Worm (Caenorhabditis elegans): ENCODE results near the gene C54F6.18.

C54F6.18 gene

DNA sequence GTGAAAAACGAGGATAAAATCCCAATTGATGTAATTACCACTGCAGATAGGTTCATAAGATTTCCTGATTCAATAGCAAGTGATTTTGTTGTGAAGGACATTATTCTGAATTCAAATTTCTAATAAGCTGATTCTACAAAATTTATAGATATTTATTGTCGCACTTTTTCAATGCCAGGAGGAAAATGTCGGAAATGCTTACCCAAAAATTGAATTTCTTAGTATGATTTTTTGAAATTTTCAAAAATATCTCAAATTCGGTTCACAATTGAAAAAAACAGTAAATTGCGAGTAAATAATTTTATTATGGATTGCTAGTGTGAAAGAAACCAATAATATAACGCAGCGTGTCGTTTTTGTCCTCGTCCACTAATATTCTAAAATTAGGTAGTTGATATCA is 32.9 kb upstream of the C54F6.18 start, which contains the start of gene srbc-10:
Gene srbc-10 (minus strand): TSS at position 101 of the 400 bp plus-strand sequence.
- TF ChIP-seq ceh-90 (tag; optimal IDR thresholded peaks at IDR 0.05) (no peak), elt-3 (tag; optimal IDR thresholded peaks at IDR 0.05) (no peak), efl-1 (optimal IDR thresholded peaks at IDR 0.05) (no peak), efl-1 (GFP tag; optimal IDR thresholded peaks at IDR 0.05 in 1 of 2) (peak in 1 of 2 experiments; percentile 55), ceh-82 (tag; optimal IDR thresholded peaks at IDR 0.05) (no peak)

- no peak for TF ChIP-seq blmp-1 (tag; optimal IDR thresholded peaks at IDR 0.05)
- TF ChIP-seq nhr-76 (tag; optimal IDR thresholded peaks at IDR 0.05) = no peak
- TF ChIP-seq zag-1 (tag; optimal IDR thresholded peaks at IDR 0.05) = no peak
Measured at ce11 chrV:7495189-7495588, 30.6 kb upstream of the C54F6.18 start, which contains the start of gene srbc-11. Gene srbc-11, minus strand, starts transcription at chrV:7495289.

DNA sequence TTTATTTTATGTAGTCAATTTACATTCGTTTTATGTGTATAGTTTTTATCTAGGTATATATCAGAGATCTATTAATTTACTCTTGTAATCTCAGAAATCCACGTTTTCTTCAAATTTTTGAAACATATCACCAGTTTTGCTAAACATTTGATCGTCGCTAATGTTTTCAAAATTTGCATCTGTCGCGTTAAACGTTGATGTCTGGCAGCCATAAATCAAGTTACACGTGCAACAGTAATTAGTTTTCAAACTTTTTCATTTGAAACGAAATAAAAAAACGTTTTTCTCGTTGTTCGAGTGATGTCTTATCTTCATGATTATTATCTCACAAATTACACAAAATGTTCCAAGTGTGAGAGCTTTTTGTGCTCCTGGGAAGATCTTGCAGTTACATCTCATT is 28.4 kb upstream of the C54F6.18 start, which contains the start of gene srh-79:
Gene srh-79 (plus strand): TSS at position 301 of the 400 bp plus-strand sequence.
- TF ChIP-seq grh-1 (GFP tag; IDR thresholded peaks at IDR 0.05) (no peak), mep-1 (tag; optimal IDR thresholded peaks at IDR 0.05) (no peak), lin-14 (GFP tag; optimal IDR thresholded peaks at IDR 0.05) (no peak), nhr-85 (tag) (no peak), isw-1 (GFP tag; IDR thresholded peaks at IDR 0.05) (no peak), tlp-1 (tag; optimal IDR thresholded peaks at IDR 0.05) (no peak), hlh-17 (GFP tag; optimal IDR thresholded peaks at IDR 0.05; ENCODE audit: borderline replicate concordance) (no peak), irx-1 (tag; optimal IDR thresholded peaks at IDR 0.05) (no peak), sup-37 (GFP tag; optimal IDR thresholded peaks at IDR 0.05) (no peak), unc-130 (tag; optimal IDR thresholded peaks at IDR 0.05) (no peak), dsc-1 (tag; optimal IDR thresholded peaks at IDR 0.05) (no peak), ceh-82 (tag; optimal IDR thresholded peaks at IDR 0.05) (no peak), fkh-8 (tag; optimal IDR thresholded peaks at IDR 0.05) (no peak), lir-3 (tag; optimal IDR thresholded peaks at IDR 0.05; ENCODE audit: poor library complexity) (no peak), hlh-4 (tag; optimal IDR thresholded peaks at IDR 0.05) (no peak), rnt-1 (tag; optimal IDR thresholded peaks at IDR 0.05) (no peak), lin-13 (GFP tag; optimal IDR thresholded peaks at IDR 0.05) (no peak), efl-1 (optimal IDR thresholded peaks at IDR 0.05) (no peak), efl-1 (GFP tag; optimal IDR thresholded peaks at IDR 0.05 in 1 of 2) (no peak)

- no peak for TF ChIP-seq mdl-1 (tag; optimal IDR thresholded peaks at IDR 0.05)
- peak; percentile 96 for TF ChIP-seq hlh-4 (tag; optimal IDR thresholded peaks at IDR 0.05)
- TF ChIP-seq nhr-71 (tag; optimal IDR thresholded peaks at IDR 0.05) = peak; percentile 40
- peak; percentile 25 for TF ChIP-seq nhr-47 (tag; optimal IDR thresholded peaks at IDR 0.05)
Measured at ce11 chrV:7501194-7501593, 24.6 kb upstream of the C54F6.18 start.

DNA sequence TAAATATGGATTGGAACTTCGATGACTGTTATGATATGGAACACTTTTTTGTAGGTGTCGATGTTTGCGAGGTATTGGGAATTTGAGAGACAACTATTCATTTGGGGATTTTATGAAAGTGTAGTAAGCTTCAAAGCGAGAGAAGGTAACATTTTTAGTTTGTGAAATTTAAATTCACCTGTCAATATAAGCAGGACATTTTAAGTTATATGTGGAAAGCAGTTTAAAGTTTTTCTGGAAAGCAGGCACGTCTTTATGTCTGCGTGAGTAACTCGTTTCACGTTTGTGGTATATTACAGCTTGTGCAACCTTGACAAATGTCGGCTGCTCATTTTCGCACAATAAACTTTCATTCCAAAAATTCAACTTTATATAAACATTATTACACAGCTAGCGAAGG is 21.5 kb upstream of the C54F6.18 start, which contains the start of gene srh-229:
Gene srh-229 (minus strand): TSS at position 101 of the 400 bp plus-strand sequence.
- TF ChIP-seq nhr-84 (tag; optimal IDR thresholded peaks at IDR 0.05) = no peak
- TF ChIP-seq unc-86 (tag; optimal IDR thresholded peaks at IDR 0.05) = no peak
- TF ChIP-seq unc-130 (tag; optimal IDR thresholded peaks at IDR 0.05) = no peak

- TF ChIP-seq nhr-20 (tag; optimal IDR thresholded peaks at IDR 0.05) (peak; percentile 10), nhr-90 (tag; optimal IDR thresholded peaks at IDR 0.05; ENCODE audit: poor library complexity) (peak; percentile 30), lin-14 (GFP tag; optimal IDR thresholded peaks at IDR 0.05) (no peak), ama-1 (optimal IDR thresholded peaks at IDR 0.05) (no peak), hlh-17 (GFP tag; optimal IDR thresholded peaks at IDR 0.05; ENCODE audit: borderline replicate concordance) (no peak), skn-1 (tag; optimal IDR thresholded peaks at IDR 0.05) (no peak), lin-13 (GFP tag; optimal IDR thresholded peaks at IDR 0.05) (no peak), hlh-4 (tag; optimal IDR thresholded peaks at IDR 0.05) (no peak), nhr-28 (tag; optimal IDR thresholded peaks at IDR 0.05) (no peak), sptf-1 (tag; optimal IDR thresholded peaks at IDR 0.05) (no peak), ceh-8 (GFP tag; optimal IDR thresholded peaks at IDR 0.05) (no peak), ceh-90 (tag; optimal IDR thresholded peaks at IDR 0.05) (no peak), pag-3 (tag; optimal IDR thresholded peaks at IDR 0.05; ENCODE audit: borderline replicate concordance, insufficient read depth) (no peak), unc-86 (tag; optimal IDR thresholded peaks at IDR 0.05) (no peak), isw-1 (GFP tag; IDR thresholded peaks at IDR 0.05) (no peak), snpc-4 (tag; optimal IDR thresholded peaks at IDR 0.05) (no peak), nhr-12 (tag; optimal IDR thresholded peaks at IDR 0.05) (no peak), ets-5 (GFP tag; IDR thresholded peaks at IDR 0.05) (no peak), fkh-8 (tag; optimal IDR thresholded peaks at IDR 0.05) (no peak), mdl-1 (tag; optimal IDR thresholded peaks at IDR 0.05) (peak in 1 of 2 experiments; percentile 2), nhr-237 (tag; optimal IDR thresholded peaks at IDR 0.05) (no peak), nhr-71 (tag; optimal IDR thresholded peaks at IDR 0.05) (peak; percentile 20), ztf-4 (tag; optimal IDR thresholded peaks at IDR 0.05) (no peak), dsc-1 (tag; optimal IDR thresholded peaks at IDR 0.05) (no peak)
Measured at ce11 chrV:7506207-7506606, 19.6 kb upstream of the C54F6.18 start.

All from whole organism, L1 larva.